Worm (Caenorhabditis elegans) whole organism, midembryonic: ENCODE data around the gene plc-4.

Source experiments
- T22C8.4 ChIP-seq: fragments of 200-800 bp; sonication (Bioruptor generic); IDR thresholded peaks from 2 replicates; pipeline ENCODE4 v1.3.6; 2022; ENCODE audit warnings: missing genetic modification characterization, missing compliant biosample characterization
- cog-1 ChIP-seq: sonication (generic microtip); optimal IDR thresholded peaks from 2 replicates; lab custom pipeline; 2016; ENCODE audit warnings: missing genetic modification characterization, missing compliant biosample characterization
- flt-1 ChIP-seq: fragments of 200-800 bp; sonication (Bioruptor generic); IDR thresholded peaks from 2 replicates; pipeline ENCODE4 v1.3.6; 2022; ENCODE audit warnings: missing genetic modification characterization, missing compliant biosample characterization
- klf-2 ChIP-seq: fragments of 200-800 bp; sonication (Bioruptor generic); conservative IDR thresholded peaks from 2 replicates; pipeline ENCODE4 v1.3.6; 2022; ENCODE audit warnings: missing genetic modification reagents, missing genetic modification characterization, missing compliant biosample characterization
- med-1 ChIP-seq: sonication (generic microtip); optimal IDR thresholded peaks from 2 replicates; lab custom pipeline; 2017; ENCODE audit warnings: missing genetic modification characterization, mild to moderate bottlenecking, missing compliant biosample characterization, antibody characterized with exemption, missing genetic modification reagents; ENCODE audit not compliant: insufficient read depth
- ref-1 ChIP-seq: fragments of 200-800 bp; sonication (Bioruptor generic); conservative IDR thresholded peaks from 2 replicates; pipeline ENCODE4 v1.3.6; 2022; ENCODE audit warnings: missing genetic modification reagents, missing genetic modification characterization, missing compliant biosample characterization
- ztf-23 ChIP-seq: fragments of 200-800 bp; sonication (Bioruptor generic); IDR thresholded peaks from 2 replicates; pipeline ENCODE4 v1.3.6; 2022; ENCODE audit warnings: missing genetic modification reagents, missing genetic modification characterization, missing compliant biosample characterization

DNA sequence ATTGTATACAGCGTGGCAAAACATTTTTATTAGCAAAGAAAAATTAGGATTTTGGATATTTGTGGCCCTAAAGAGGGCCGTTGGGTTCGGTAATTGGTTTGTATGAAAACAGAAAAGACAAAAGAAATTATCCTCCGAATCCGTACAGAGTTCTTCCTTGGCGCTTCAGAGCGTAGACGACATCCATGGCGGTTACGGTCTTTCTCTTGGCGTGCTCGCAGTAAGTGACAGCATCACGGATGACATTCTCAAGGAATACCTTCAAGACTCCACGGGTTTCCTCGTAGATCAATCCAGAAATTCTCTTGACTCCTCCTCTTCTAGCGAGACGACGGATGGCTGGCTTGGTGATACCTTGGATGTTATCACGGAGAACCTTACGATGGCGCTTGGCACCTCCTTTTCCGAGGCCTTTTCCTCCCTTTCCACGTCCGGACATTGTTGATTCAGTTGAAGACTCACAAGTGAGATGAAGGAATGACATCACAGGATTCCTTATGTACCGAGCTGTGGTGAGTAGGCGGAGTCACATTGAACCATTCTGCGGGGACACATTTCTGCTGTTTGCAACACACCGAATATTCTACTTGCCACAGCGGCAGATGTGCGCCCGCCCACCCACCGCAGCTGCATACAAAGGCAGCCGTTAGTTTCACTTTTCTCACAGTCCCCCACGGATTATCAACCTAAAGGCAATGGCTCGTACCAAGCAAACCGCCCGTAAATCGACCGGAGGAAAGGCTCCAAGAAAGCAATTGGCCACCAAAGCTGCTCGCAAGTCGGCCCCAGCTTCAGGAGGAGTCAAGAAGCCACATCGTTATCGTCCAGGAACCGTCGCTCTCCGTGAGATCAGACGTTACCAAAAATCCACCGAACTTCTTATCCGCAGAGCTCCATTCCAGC lies 24.7 kb downstream of the plc-4 start, which contains the start of the genes his-60 and his-59:
- TF ChIP-seq ref-1 (GFP tag; lab: Robert Waterston, UW) (no peak), ztf-23 (GFP tag; lab: Robert Waterston, UW) (peak; percentile 67; the same call in 1 of the 2 replicates), flt-1 (peak; percentile 90), T22C8.4 (GFP tag; lab: Robert Waterston, UW) (0 out of 2 replicates have a peak, but pooled peaks have one; percentile 6), klf-2 (GFP tag; lab: Robert Waterston, UW) (no peak), med-1 (no peak), cog-1 (tag; lab: Kevin White, UChicago) (peak; percentile 60)
